Fruit fly (Drosophila melanogaster) whole organism, embryonic: ENCODE measurements around the gene CG14561.

Experiments
- CG6854 ChIP-seq: fragments of 200-800 bp; sonication (Bioruptor generic); optimal IDR thresholded peaks from 3 replicates; lab custom pipeline; 2017; ENCODE audit warnings: missing biosample characterization, mild to moderate bottlenecking, missing genetic modification characterization
- Lim3 ChIP-seq: fragments of 200-800 bp; sonication (Bioruptor generic); IDR thresholded peaks from 2 replicates; pipeline ENCODE4 v1.3.6; 2022; ENCODE audit warnings: missing biosample characterization, missing genetic modification characterization
- psq ChIP-seq: fragments of 200-800 bp; sonication (Bioruptor generic); optimal IDR thresholded peaks from 2 replicates; lab custom pipeline; 2017; ENCODE audit warnings: missing biosample characterization, missing genetic modification characterization
- tx ChIP-seq: fragments of 200-800 bp; sonication (Bioruptor generic); optimal IDR thresholded peaks from 2 replicates; lab custom pipeline; 2016; ENCODE audit warnings: missing biosample characterization, missing genetic modification characterization
- zfh2 ChIP-seq: fragments of 200-800 bp; sonication (Bioruptor generic); optimal IDR thresholded peaks from 2 replicates; lab custom pipeline; 2016; ENCODE audit warnings: missing biosample characterization, missing genetic modification characterization

DNA sequence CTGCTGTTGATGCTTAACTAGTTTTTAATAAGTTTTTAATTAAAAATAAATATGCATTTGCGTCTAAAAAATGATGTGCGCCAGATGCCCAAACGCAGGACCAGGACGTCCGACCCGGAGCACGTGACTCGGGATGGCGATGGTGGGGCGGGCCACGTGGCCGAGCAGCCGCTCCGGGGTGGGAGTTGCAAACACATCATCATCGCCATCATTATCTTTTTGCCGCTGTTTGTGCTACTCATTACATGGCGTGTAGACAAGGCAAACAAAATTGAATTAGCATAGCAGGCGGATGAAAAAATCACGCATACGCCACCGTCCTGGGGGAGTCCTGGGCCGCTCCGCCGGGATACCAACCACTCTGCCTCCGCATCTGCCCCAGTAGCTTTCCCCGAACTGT lies 47.5 kb downstream of the CG14561 start:
- TF ChIP-seq Lim3 (GFP tag; lab: Robert Waterston, UW), result no peak
- TF ChIP-seq CG6854 (GFP tag; lab: Kevin White, UChicago), result no peak
- no peak for TF ChIP-seq psq (GFP tag; lab: Kevin White, UChicago)
- TF ChIP-seq zfh2, result no peak
- no peak for TF ChIP-seq tx (GFP tag; lab: Kevin White, UChicago)
